Worm (Caenorhabditis elegans) whole organism, L4 larva: ENCODE results near the gene srxa-15.

Experiments used
- ceh-82 ChIP-seq: sonication (generic microtip); optimal IDR thresholded peaks from 2 replicates; lab custom pipeline; 2017; ENCODE audit warnings: missing biosample characterization, missing genetic modification characterization
- fos-1 ChIP-seq: fragments of 150-350 bp; optimal IDR thresholded peaks from 2 replicates; lab custom pipeline; 2014; ENCODE audit warnings: missing biosample characterization, missing genetic modification characterization
- hlh-30 ChIP-seq: sonication (generic microtip); optimal IDR thresholded peaks from 2 replicates; lab custom pipeline; 2017; ENCODE audit warnings: antibody characterized with exemption, mild to moderate bottlenecking, missing genetic modification characterization, missing compliant biosample characterization; ENCODE audit not compliant: insufficient read depth
- lin-13 ChIP-seq: fragments of 150-350 bp; optimal IDR thresholded peaks from 2 replicates; lab custom pipeline; 2014; ENCODE audit warnings: missing biosample characterization, missing genetic modification reagents, missing genetic modification characterization
- lir-3 ChIP-seq: sonication (generic microtip); optimal IDR thresholded peaks from 2 replicates; lab custom pipeline; 2016; ENCODE audit warnings: mild to moderate bottlenecking, missing genetic modification characterization, missing compliant biosample characterization
- php-3 ChIP-seq: fragments of 200-800 bp; sonication (Bioruptor generic); IDR thresholded peaks from 2 replicates; pipeline ENCODE4 v1.3.6; 2022; ENCODE audit warnings: missing genetic modification reagents, missing genetic modification characterization, missing compliant biosample characterization
- sdz-12 ChIP-seq: fragments of 200-800 bp; sonication (Bioruptor generic); optimal IDR thresholded peaks from 2 replicates; lab custom pipeline; 2018; ENCODE audit warnings: mild to moderate bottlenecking, missing genetic modification characterization, missing compliant biosample characterization
- snpc-1.2 ChIP-seq: fragments of 200-800 bp; sonication (Bioruptor generic); IDR thresholded peaks from 2 replicates; pipeline ENCODE4 v1.3.6; 2022; ENCODE audit warnings: missing genetic modification reagents, missing genetic modification characterization, missing compliant biosample characterization
- snpc-4 ChIP-seq: fragments of 150-350 bp; optimal IDR thresholded peaks from 2 replicates; lab custom pipeline; 2014; ENCODE audit warnings: missing biosample characterization, missing genetic modification characterization
- unc-130 ChIP-seq: sonication (generic microtip); optimal IDR thresholded peaks from 2 replicates; lab custom pipeline; 2016; ENCODE audit warnings: missing genetic modification reagents, missing genetic modification characterization, missing compliant biosample characterization
- unc-39 ChIP-seq: sonication (generic microtip); optimal IDR thresholded peaks from 2 replicates; lab custom pipeline; 2017; ENCODE audit warnings: missing biosample characterization, missing genetic modification characterization
- unc-62 ChIP-seq, 3 experiments: fragments of 150-350 bp in 1 of 3; sonication (generic microtip); optimal IDR thresholded peaks in 2 of 3; peaks in 1 of 3; 1 replicate in 1 of 3; 2 replicates in 2 of 3; lab custom pipeline; 2014 to 2017; ENCODE audit warnings: missing biosample characterization in 3 of 3, missing genetic modification characterization in 3 of 3, missing genetic modification reagents in 3 of 3, missing genotype in 1 of 3
- ztf-11 ChIP-seq: fragments of 150-350 bp; optimal IDR thresholded peaks from 2 replicates; lab custom pipeline; 2014; ENCODE audit warnings: missing biosample characterization, missing genetic modification characterization

ce11 chrV:20664930-20665329 lies 22.9 kb downstream of the srxa-15 start:
- no peak for TF ChIP-seq sdz-12 (GFP tag; lab: Kevin White, UChicago)
- no peak for TF ChIP-seq ztf-11 (tag; lab: Kevin White, UChicago)
- TF ChIP-seq lin-13 (GFP tag; lab: Kevin White, UChicago), result no peak
- no peak for TF ChIP-seq snpc-4 (tag; lab: Kevin White, UChicago)
- TF ChIP-seq php-3 (GFP tag; lab: Robert Waterston, UW), result no peak
- TF ChIP-seq ceh-82 (tag; lab: Kevin White, UChicago), result no peak
- no peak for TF ChIP-seq unc-62 (GFP tag; optimal IDR thresholded peaks at IDR 0.05 in 1 of 2; lab: Kevin White, UChicago)
- TF ChIP-seq unc-62 (tag; optimal IDR thresholded peaks at IDR 0.05; lab: Kevin White, UChicago), result no peak
- TF ChIP-seq snpc-1.2 (GFP tag; lab: Robert Waterston, UW), result no peak
- TF ChIP-seq unc-39 (tag; lab: Kevin White, UChicago), result no peak
- TF ChIP-seq fos-1 (tag; lab: Kevin White, UChicago), result no peak
- no peak for TF ChIP-seq unc-130
- TF ChIP-seq lir-3 (tag; lab: Kevin White, UChicago), result no peak
- no peak for TF ChIP-seq hlh-30 (tag; lab: Kevin White, UChicago)
